Worm (Caenorhabditis elegans): Measurements from ENCODE around the gene dlst-1.

ce11 chrV:6676158-6676849, 32.6 kb downstream of the dlst-1 start, which contains the start of gene cest-34:
- no peak for TF ChIP-seq jun-1 (tag; optimal IDR thresholded peaks at IDR 0.05)
- no peak for TF ChIP-seq hlh-30 (tag; optimal IDR thresholded peaks at IDR 0.05; ENCODE audit: insufficient read depth)
- no peak for TF ChIP-seq lin-13 (GFP tag; optimal IDR thresholded peaks at IDR 0.05)
- TF ChIP-seq ama-1 (optimal IDR thresholded peaks at IDR 0.05) = no peak
